Worm (Caenorhabditis elegans): ENCODE measurements around the gene T05C12.8.

T05C12.8 gene

DNA sequence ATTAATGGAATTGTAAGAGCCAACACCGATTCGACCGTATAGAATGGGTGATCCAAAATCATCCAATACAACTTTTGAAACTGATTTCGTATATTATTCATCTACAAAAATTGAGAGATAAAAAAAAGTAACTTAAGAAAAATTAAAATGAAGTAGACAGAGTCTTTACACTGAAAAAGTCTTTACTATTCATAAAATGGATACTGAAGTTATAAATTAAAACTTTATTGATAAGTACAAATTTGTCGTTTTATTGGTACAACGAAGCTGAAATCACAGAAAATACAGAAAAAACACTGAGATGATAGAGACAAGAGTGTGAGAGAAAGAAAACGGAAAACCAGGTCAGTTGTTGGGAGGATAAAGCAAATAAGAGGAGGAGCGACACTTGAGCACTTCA lies 24.0 kb upstream of the T05C12.8 start, which contains the start of gene M110.10:
M110.10 (minus strand) TSS at position 101 of the 400 bp plus-strand sequence.
- peak; percentile 7 for TF ChIP-seq pha-4 (tag; optimal IDR thresholded peaks at IDR 0.05)
- TF ChIP-seq elt-2 (tag; optimal IDR thresholded peaks at IDR 0.05): no peak
- TF ChIP-seq ZK546.5 (tag; optimal IDR thresholded peaks at IDR 0.05): no peak

DNA sequence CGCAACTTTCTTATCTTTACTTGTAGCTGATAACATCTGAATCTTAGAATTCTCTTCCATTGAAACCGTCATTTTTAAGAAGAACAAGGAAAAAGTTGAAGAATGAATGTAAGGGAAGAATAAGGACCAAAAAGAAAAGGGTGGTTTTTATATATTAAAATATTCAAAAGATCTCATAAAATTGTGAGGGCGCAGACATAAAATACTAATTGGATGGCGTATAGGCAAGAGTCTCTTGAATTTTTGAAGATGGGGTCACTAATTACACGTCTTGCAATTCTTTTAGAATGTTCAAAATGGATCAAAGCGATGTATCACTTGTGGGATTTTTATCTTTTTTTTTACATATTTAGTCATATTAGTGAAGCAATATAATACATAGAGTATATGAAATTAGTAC lies 22.3 kb upstream of the T05C12.8 start, which contains the start of gene twk-3:
twk-3 (minus strand) TSS at position 101 of the 400 bp plus-strand sequence.
- TF ChIP-seq egl-5 (tag; optimal IDR thresholded peaks at IDR 0.05): no peak
- no peak for TF ChIP-seq egl-27 (tag; optimal IDR thresholded peaks at IDR 0.05)
- no peak for TF ChIP-seq nhr-76 (tag; optimal IDR thresholded peaks at IDR 0.05)
- TF ChIP-seq pha-4 (tag; optimal IDR thresholded peaks at IDR 0.05): no peak

DNA sequence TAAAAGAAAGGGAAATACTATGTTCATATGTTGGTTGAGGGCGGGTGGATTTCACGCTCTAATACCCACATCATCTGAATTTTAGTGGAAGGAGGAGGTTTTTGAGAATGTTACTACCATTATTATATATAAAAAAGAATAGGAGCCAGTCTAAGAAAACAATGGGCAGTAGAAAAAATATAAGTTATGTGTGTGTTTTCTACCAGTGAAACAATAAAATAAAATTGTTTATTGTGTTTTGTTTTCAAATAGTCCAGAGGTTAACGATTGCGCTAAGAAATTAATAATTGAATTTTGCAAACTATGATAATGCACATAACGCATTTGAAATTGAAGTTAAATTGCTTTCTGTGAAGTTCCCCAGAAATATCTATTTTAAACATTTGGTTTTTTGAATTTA lies 19.1 kb upstream of the T05C12.8 start, which contains the start of gene M110.8:
M110.8 (minus strand) TSS at position 101 of the 400 bp plus-strand sequence.
- TF ChIP-seq nhr-25 (tag; optimal IDR thresholded peaks at IDR 0.05) (no peak), skn-1 (tag; optimal IDR thresholded peaks at IDR 0.05) (no peak), mml-1 (tag; optimal IDR thresholded peaks at IDR 0.05) (no peak), ztf-11 (tag; optimal IDR thresholded peaks at IDR 0.05) (no peak), lin-39 (tag; optimal IDR thresholded peaks at IDR 0.05) (no peak), lsy-12 (tag; optimal IDR thresholded peaks at IDR 0.05) (no peak), daf-12 (tag; optimal IDR thresholded peaks at IDR 0.05) (no peak), ceh-28 (tag; optimal IDR thresholded peaks at IDR 0.05) (no peak)

DNA sequence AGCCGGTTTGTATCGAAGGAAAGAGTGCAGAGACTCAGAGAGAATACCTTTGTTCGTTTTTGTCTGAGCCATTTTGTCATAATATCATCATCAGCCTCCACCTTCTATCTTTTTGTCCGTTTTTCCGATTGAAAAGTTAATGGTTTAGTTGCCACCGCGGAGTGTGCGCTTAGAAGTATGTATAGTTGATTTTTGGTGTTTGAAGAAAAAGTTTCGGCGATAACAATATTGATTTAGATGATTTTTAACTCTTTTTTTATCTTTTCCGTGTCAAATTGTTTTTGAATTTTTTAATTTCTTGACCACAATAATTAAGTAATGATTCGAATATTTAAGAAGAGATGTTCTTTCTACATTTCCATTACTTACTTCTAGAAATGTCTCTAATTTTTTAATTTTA lies 15.3 kb upstream of the T05C12.8 start:
- TF ChIP-seq nhr-237 (tag; optimal IDR thresholded peaks at IDR 0.05): no peak
- TF ChIP-seq lsy-12 (tag; optimal IDR thresholded peaks at IDR 0.05): no peak
- no peak for TF ChIP-seq elt-3 (tag; optimal IDR thresholded peaks at IDR 0.05)
- TF ChIP-seq fos-1 (tag; optimal IDR thresholded peaks at IDR 0.05): no peak
- no peak for TF ChIP-seq ceh-28 (tag; optimal IDR thresholded peaks at IDR 0.05)
- peak; percentile 63 for TF ChIP-seq elt-2 (tag; optimal IDR thresholded peaks at IDR 0.05)
- TF ChIP-seq skn-1 (tag; optimal IDR thresholded peaks at IDR 0.05): peak; percentile 40
- peak; percentile 2 for TF ChIP-seq pqm-1 (tag; optimal IDR thresholded peaks at IDR 0.05)
- TF ChIP-seq unc-62 (GFP tag; optimal IDR thresholded peaks at IDR 0.05): no peak
- TF ChIP-seq nhr-67 (tag; optimal IDR thresholded peaks at IDR 0.05): no peak
- TF ChIP-seq snpc-4 (tag; optimal IDR thresholded peaks at IDR 0.05): no peak
- TF ChIP-seq zag-1 (tag; optimal IDR thresholded peaks at IDR 0.05): no peak
- no peak for TF ChIP-seq mdl-1 (tag; optimal IDR thresholded peaks at IDR 0.05)
- TF ChIP-seq ceh-82 (tag; optimal IDR thresholded peaks at IDR 0.05): no peak
- no peak for TF ChIP-seq ama-1 (optimal IDR thresholded peaks at IDR 0.05)
- no peak for TF ChIP-seq R02D3.7 (tag; optimal IDR thresholded peaks at IDR 0.05)
- peak; percentile 18 for TF ChIP-seq pha-4 (tag; optimal IDR thresholded peaks at IDR 0.05)

DNA sequence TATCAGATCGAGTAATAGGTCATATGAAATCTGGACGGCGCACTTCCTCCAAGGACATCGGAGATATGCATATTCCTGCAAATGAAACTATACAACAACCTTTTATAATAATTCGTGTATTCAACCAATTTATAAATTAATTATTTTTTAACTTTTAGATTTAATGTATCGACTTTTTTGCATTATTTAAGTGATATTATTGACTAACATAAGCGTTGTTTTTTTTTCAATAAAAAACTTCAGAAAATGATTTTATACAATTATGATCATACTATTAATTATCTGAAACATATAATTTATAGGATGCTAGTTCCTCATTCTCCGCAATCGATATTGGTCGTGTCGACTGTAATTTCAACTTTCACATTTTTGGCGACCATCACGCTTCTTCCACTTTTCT lies 13.7 kb upstream of the T05C12.8 start, which contains the start of gene col-76:
col-76 (plus strand) TSS at position 301 of the 400 bp plus-strand sequence.
- TF ChIP-seq nhr-67 (tag; optimal IDR thresholded peaks at IDR 0.05): no peak
- TF ChIP-seq ZK546.5 (tag; optimal IDR thresholded peaks at IDR 0.05): no peak
- no peak for TF ChIP-seq elt-2 (tag; optimal IDR thresholded peaks at IDR 0.05)
- TF ChIP-seq lsy-12 (tag; optimal IDR thresholded peaks at IDR 0.05): no peak

DNA sequence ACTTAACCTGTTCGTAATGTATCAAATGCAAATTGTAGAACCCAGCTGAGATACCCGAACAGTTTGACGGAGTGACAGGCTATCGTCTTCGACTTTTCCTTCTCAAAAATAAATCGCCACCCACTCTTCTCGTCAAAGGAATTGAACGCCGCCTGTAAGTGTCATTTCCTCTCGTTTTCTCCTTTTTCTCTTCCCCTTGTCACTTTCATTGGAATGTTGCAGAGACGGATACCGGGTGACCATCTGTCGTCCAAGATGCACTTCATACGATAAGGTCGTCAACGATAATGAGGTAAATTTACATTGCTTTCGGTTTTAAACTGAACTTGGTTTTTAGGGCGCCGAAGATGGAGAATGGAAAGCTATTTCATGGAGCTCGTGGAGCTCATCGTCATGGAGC lies 9.4 kb upstream of the T05C12.8 start:
- TF ChIP-seq nhr-25 (tag; optimal IDR thresholded peaks at IDR 0.05): peak; percentile 62
- TF ChIP-seq nhr-23 (tag; optimal IDR thresholded peaks at IDR 0.05): no peak

DNA sequence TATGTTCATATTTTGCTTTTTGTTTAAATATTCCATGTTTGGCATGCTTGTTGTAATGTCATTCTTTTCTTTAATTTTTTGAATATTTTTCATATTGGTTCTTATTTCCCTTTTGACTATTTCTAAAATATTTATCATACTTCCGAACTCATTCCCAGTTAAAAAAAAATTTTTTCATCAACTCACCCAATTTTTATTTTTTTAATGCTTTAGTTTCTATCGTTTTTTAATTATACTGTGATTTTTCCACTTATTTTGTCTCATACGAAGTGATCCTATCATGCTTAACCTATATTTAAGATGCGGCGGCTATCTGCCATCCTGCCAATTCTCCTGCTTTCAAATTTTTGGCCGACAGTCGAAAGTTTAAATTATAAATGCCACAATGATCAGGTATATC lies 8.1 kb upstream of the T05C12.8 start, which contains the start of gene qua-1:
qua-1 (plus strand) TSS at position 301 of the 400 bp plus-strand sequence.
- TF ChIP-seq nhr-237 (tag; optimal IDR thresholded peaks at IDR 0.05) (no peak), egl-5 (tag; optimal IDR thresholded peaks at IDR 0.05) (no peak), nhr-28 (tag; optimal IDR thresholded peaks at IDR 0.05) (no peak), nhr-43 (tag; optimal IDR thresholded peaks at IDR 0.05; ENCODE audit: poor library complexity, severe bottlenecking) (no peak), nhr-25 (tag; optimal IDR thresholded peaks at IDR 0.05) (no peak), pha-4 (tag; optimal IDR thresholded peaks at IDR 0.05) (no peak), nhr-67 (tag; optimal IDR thresholded peaks at IDR 0.05) (no peak), nhr-23 (tag; optimal IDR thresholded peaks at IDR 0.05) (no peak), hmg-11 (tag; optimal IDR thresholded peaks at IDR 0.05) (no peak), skn-1 (tag; optimal IDR thresholded peaks at IDR 0.05) (no peak), pqm-1 (tag; optimal IDR thresholded peaks at IDR 0.05) (no peak), sea-2 (GFP tag; optimal IDR thresholded peaks at IDR 0.05) (no peak), eor-1 (tag; optimal IDR thresholded peaks at IDR 0.05) (no peak), ceh-82 (tag; optimal IDR thresholded peaks at IDR 0.05) (no peak), tbx-2 (tag; optimal IDR thresholded peaks at IDR 0.05) (no peak), fos-1 (tag; optimal IDR thresholded peaks at IDR 0.05) (no peak), elt-3 (tag; optimal IDR thresholded peaks at IDR 0.05) (no peak), ceh-28 (tag; optimal IDR thresholded peaks at IDR 0.05) (no peak)

Measured in whole organism, L3 larva.